Worm (Caenorhabditis elegans): ENCODE data around the gene F54F11.1.

F54F11.1 gene

ce11 chrII:13472101-13472500 lies 31.7 kb upstream of the F54F11.1 start, which contains the start of gene E01G4.5:
E01G4.5 (plus strand) TSS chrII:13472401.
- no peak for TF ChIP-seq med-1 (GFP tag; optimal IDR thresholded peaks at IDR 0.05; ENCODE audit: insufficient read depth)
- no peak for TF ChIP-seq tab-1 (GFP tag; IDR thresholded peaks at IDR 0.05)
- TF ChIP-seq ref-1 (GFP tag; conservative IDR thresholded peaks at IDR 0.05): no peak
- no peak for TF ChIP-seq cog-1 (tag; optimal IDR thresholded peaks at IDR 0.05)
- TF ChIP-seq flt-1 (GFP tag; IDR thresholded peaks at IDR 0.05): no peak
- no peak for TF ChIP-seq klf-2 (GFP tag; conservative IDR thresholded peaks at IDR 0.05)

- TF ChIP-seq klf-2 (GFP tag; conservative IDR thresholded peaks at IDR 0.05) (no peak), ref-1 (GFP tag; conservative IDR thresholded peaks at IDR 0.05) (no peak), flt-1 (GFP tag; IDR thresholded peaks at IDR 0.05) (no peak), med-1 (GFP tag; optimal IDR thresholded peaks at IDR 0.05; ENCODE audit: insufficient read depth) (no peak), ztf-23 (GFP tag; IDR thresholded peaks at IDR 0.05) (no peak), cog-1 (tag; optimal IDR thresholded peaks at IDR 0.05) (no peak), tab-1 (GFP tag; IDR thresholded peaks at IDR 0.05) (no peak), ztf-29 (GFP tag; IDR thresholded peaks at IDR 0.05) (no peak; the same call in 1 of the 2 replicates), T22C8.4 (GFP tag; IDR thresholded peaks at IDR 0.05) (no peak)
Observed at ce11 chrII:13477230-13477629, 26.5 kb upstream of the F54F11.1 start.

- TF ChIP-seq T22C8.4 (GFP tag; IDR thresholded peaks at IDR 0.05) (no peak), ztf-23 (GFP tag; IDR thresholded peaks at IDR 0.05) (no peak), tab-1 (GFP tag; IDR thresholded peaks at IDR 0.05) (no peak), ref-1 (GFP tag; conservative IDR thresholded peaks at IDR 0.05) (no peak), klf-2 (GFP tag; conservative IDR thresholded peaks at IDR 0.05) (no peak), cog-1 (tag; optimal IDR thresholded peaks at IDR 0.05) (no peak), ztf-29 (GFP tag; IDR thresholded peaks at IDR 0.05) (no peak), med-1 (GFP tag; optimal IDR thresholded peaks at IDR 0.05; ENCODE audit: insufficient read depth) (no peak), flt-1 (GFP tag; IDR thresholded peaks at IDR 0.05) (no peak)
Observed at ce11 chrII:13479424-13479823, 24.3 kb upstream of the F54F11.1 start.

- TF ChIP-seq cog-1 (tag; optimal IDR thresholded peaks at IDR 0.05) (no peak), klf-2 (GFP tag; conservative IDR thresholded peaks at IDR 0.05) (no peak), ztf-29 (GFP tag; IDR thresholded peaks at IDR 0.05) (no peak), ref-1 (GFP tag; conservative IDR thresholded peaks at IDR 0.05) (no peak)
Observed at ce11 chrII:13481781-13482455, 21.8 kb upstream of the F54F11.1 start, which contains the start of gene E01G4.6. E01G4.6 (plus strand) TSS chrII:13482405.

- TF ChIP-seq ztf-29 (GFP tag; IDR thresholded peaks at IDR 0.05) (no peak), med-1 (GFP tag; optimal IDR thresholded peaks at IDR 0.05; ENCODE audit: insufficient read depth) (no peak), klf-2 (GFP tag; conservative IDR thresholded peaks at IDR 0.05) (no peak), T22C8.4 (GFP tag; IDR thresholded peaks at IDR 0.05) (no peak), ztf-23 (GFP tag; IDR thresholded peaks at IDR 0.05) (no peak), flt-1 (GFP tag; IDR thresholded peaks at IDR 0.05) (no peak), ref-1 (GFP tag; conservative IDR thresholded peaks at IDR 0.05) (no peak), cog-1 (tag; optimal IDR thresholded peaks at IDR 0.05) (no peak), tab-1 (GFP tag; IDR thresholded peaks at IDR 0.05) (no peak)
Observed at ce11 chrII:13484108-13484507, 19.6 kb upstream of the F54F11.1 start.

- no peak for TF ChIP-seq ztf-23 (GFP tag; IDR thresholded peaks at IDR 0.05)
- TF ChIP-seq flt-1 (GFP tag; IDR thresholded peaks at IDR 0.05): no peak
- no peak for TF ChIP-seq med-1 (GFP tag; optimal IDR thresholded peaks at IDR 0.05; ENCODE audit: insufficient read depth)
- no peak for TF ChIP-seq cog-1 (tag; optimal IDR thresholded peaks at IDR 0.05)
- no peak for TF ChIP-seq ztf-29 (GFP tag; IDR thresholded peaks at IDR 0.05)
- TF ChIP-seq T22C8.4 (GFP tag; IDR thresholded peaks at IDR 0.05): no peak
- no peak for TF ChIP-seq tab-1 (GFP tag; IDR thresholded peaks at IDR 0.05)
- no peak for TF ChIP-seq ref-1 (GFP tag; conservative IDR thresholded peaks at IDR 0.05)
- TF ChIP-seq klf-2 (GFP tag; conservative IDR thresholded peaks at IDR 0.05): no peak
Observed at ce11 chrII:13485119-13485518, 18.6 kb upstream of the F54F11.1 start.

- TF ChIP-seq flt-1 (GFP tag; IDR thresholded peaks at IDR 0.05) (no peak), med-1 (GFP tag; optimal IDR thresholded peaks at IDR 0.05; ENCODE audit: insufficient read depth) (no peak), ref-1 (GFP tag; conservative IDR thresholded peaks at IDR 0.05) (no peak), cog-1 (tag; optimal IDR thresholded peaks at IDR 0.05) (no peak), tab-1 (GFP tag; IDR thresholded peaks at IDR 0.05) (no peak), ztf-23 (GFP tag; IDR thresholded peaks at IDR 0.05) (no peak), T22C8.4 (GFP tag; IDR thresholded peaks at IDR 0.05) (no peak), klf-2 (GFP tag; conservative IDR thresholded peaks at IDR 0.05) (no peak), ztf-29 (GFP tag; IDR thresholded peaks at IDR 0.05) (no peak)
Observed at ce11 chrII:13487563-13487962, 16.2 kb upstream of the F54F11.1 start.

ce11 chrII:13489896-13490295 lies 13.9 kb upstream of the F54F11.1 start:
- TF ChIP-seq flt-1 (GFP tag; IDR thresholded peaks at IDR 0.05) (no peak), T22C8.4 (GFP tag; IDR thresholded peaks at IDR 0.05) (no peak), ztf-29 (GFP tag; IDR thresholded peaks at IDR 0.05) (no peak), med-1 (GFP tag; optimal IDR thresholded peaks at IDR 0.05; ENCODE audit: insufficient read depth) (no peak), tab-1 (GFP tag; IDR thresholded peaks at IDR 0.05) (no peak), ref-1 (GFP tag; conservative IDR thresholded peaks at IDR 0.05) (no peak), ztf-23 (GFP tag; IDR thresholded peaks at IDR 0.05) (no peak), klf-2 (GFP tag; conservative IDR thresholded peaks at IDR 0.05) (no peak), cog-1 (tag; optimal IDR thresholded peaks at IDR 0.05) (no peak)

ce11 chrII:13491254-13491889 lies 12.4 kb upstream of the F54F11.1 start, which contains the start of gene alh-7:
alh-7 (minus strand) TSS chrII:13491786.
- TF ChIP-seq ref-1 (GFP tag; conservative IDR thresholded peaks at IDR 0.05) (no peak), T22C8.4 (GFP tag; IDR thresholded peaks at IDR 0.05) (no peak), cog-1 (tag; optimal IDR thresholded peaks at IDR 0.05) (no peak), med-1 (GFP tag; optimal IDR thresholded peaks at IDR 0.05; ENCODE audit: insufficient read depth) (no peak), ztf-29 (GFP tag; IDR thresholded peaks at IDR 0.05) (no peak), flt-1 (GFP tag; IDR thresholded peaks at IDR 0.05) (no peak), klf-2 (GFP tag; conservative IDR thresholded peaks at IDR 0.05) (no peak), tab-1 (GFP tag; IDR thresholded peaks at IDR 0.05) (no peak), ztf-23 (GFP tag; IDR thresholded peaks at IDR 0.05) (no peak)

Data from whole organism, midembryonic.